Fruit fly (Drosophila melanogaster) whole organism, adult: ENCODE measurements around the gene Pdha.

Source experiments
- CG5204 ChIP-seq: fragments of 200-800 bp; sonication (Bioruptor generic); optimal IDR thresholded peaks from 2 replicates; lab custom pipeline; 2016; ENCODE audit warnings: missing biosample characterization, missing genetic modification characterization
- kay ChIP-seq: fragments of 200-800 bp; sonication (Bioruptor generic); peaks from one replicate; lab custom pipeline; 2016; ENCODE audit warnings: missing biosample characterization, missing genetic modification characterization, borderline replicate concordance
- ovo ChIP-seq: fragments of 200-800 bp; sonication (Bioruptor generic); optimal IDR thresholded peaks from 2 replicates; lab custom pipeline; 2016; ENCODE audit warnings: missing biosample characterization, missing genetic modification characterization
- pad ChIP-seq: fragments of 200-800 bp; sonication (Bioruptor generic); optimal IDR thresholded peaks from 3 replicates; lab custom pipeline; 2017; ENCODE audit warnings: missing biosample characterization, missing genetic modification characterization, mild to moderate bottlenecking, moderate library complexity, missing genetic modification reagents
- tj ChIP-seq: fragments of 200-800 bp; sonication (Bioruptor generic); optimal IDR thresholded peaks from 3 replicates; lab custom pipeline; 2017; ENCODE audit warnings: missing biosample characterization, mild to moderate bottlenecking, missing genetic modification characterization, moderate library complexity

The Pdha gene

DNA sequence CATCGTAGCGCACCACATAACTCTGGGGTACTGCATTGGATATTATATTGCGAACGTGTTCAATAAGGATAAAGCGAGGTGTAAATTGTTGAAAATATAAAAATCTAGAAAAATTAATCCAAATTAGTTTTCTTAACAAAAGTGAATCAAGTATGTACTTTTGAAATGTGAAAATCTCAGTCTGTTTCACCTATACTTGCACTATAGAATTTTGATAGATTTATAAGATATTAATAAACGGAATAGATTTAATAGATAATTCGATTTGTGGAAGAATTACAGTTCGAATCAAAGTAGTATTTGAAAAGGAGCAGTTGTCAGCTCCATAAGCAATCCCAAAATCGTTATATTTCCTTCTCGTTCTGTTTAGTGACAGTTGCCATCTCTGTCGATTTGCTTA is 2.9 kb downstream of the Pdha start, which contains the start of gene CG7024:
Gene CG7024, plus strand, starts transcription at position 301 of the 400 bp plus-strand sequence.
- TF ChIP-seq kay (GFP tag; lab: Kevin White, UChicago): peak; percentile 67
- no peak for TF ChIP-seq ovo (GFP tag; lab: Kevin White, UChicago)

DNA sequence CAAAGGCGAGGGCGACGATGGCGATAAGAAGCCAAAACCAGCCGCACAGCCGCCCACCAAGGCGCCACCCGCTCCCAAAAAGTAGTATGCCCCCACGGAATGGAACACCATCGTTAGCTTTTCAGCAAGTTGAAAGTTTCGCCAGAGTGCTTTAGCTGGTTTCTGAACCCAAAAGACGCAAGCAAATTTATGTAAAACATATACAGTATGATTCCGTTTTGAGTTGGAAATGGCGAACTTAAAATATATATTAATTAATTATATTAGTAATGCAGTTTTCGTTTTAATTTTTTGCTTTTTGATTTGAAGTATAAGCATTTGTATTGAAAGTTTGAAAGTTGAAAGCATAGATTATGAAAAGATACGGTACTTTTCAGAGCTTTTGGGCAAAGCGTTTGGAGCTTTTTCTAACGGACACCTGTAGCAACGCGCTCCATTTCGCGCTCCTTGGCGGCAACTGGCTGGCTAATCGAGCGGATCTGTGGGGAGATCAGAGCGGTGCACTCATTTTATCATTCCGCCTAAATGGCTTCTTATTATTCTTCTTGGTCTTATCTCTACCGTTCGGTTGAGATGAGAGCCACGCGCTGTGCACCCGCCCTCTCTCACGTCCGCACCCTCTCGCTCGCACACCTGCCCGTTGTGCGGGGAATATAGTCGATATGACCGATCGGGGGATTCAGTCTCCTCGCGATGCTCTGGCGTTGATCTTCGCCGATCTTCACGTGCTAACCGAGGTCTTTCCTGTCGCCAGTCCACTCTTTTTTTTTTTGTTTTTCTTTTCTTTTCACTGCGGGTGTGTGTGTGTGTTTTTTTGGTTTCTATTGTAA is 5.4 kb downstream of the Pdha start, which contains the start of gene Proc-R:
Gene Proc-R, plus strand, starts transcription at position 680 of the 830 bp plus-strand sequence.
- TF ChIP-seq ovo (GFP tag; lab: Kevin White, UChicago): peak; percentile 47
- no peak for TF ChIP-seq CG5204
- TF ChIP-seq pad (GFP tag; lab: Kevin White, UChicago): peak; percentile 29
- no peak for TF ChIP-seq tj
- no peak for TF ChIP-seq kay (GFP tag; lab: Kevin White, UChicago)
